Worm (Caenorhabditis elegans) whole organism, L1 larva: Measurements from ENCODE around the gene F11C7.6.
A peak's percentile ranks its signal among the peaks of the same experiment; 100 is the strongest.

ENCODE experiments used
- C16A3.4 ChIP-seq: fragments of 150-350 bp; optimal IDR thresholded peaks from 2 replicates; lab custom pipeline; 2014; ENCODE audit warnings: missing biosample characterization, missing genetic modification characterization
- F16B12.6 ChIP-seq: fragments of 150-350 bp; optimal IDR thresholded peaks from 2 replicates; lab custom pipeline; 2014; ENCODE audit warnings: missing biosample characterization, missing genetic modification characterization
- aha-1 ChIP-seq: fragments of 150-350 bp; optimal IDR thresholded peaks from 2 replicates; lab custom pipeline; 2014; ENCODE audit warnings: missing biosample characterization, missing genetic modification characterization
- aly-2 ChIP-seq: fragments of 150-350 bp; optimal IDR thresholded peaks from 2 replicates; lab custom pipeline; 2014; ENCODE audit warnings: missing biosample characterization, missing genetic modification characterization
- ceh-88 ChIP-seq: fragments of 200-800 bp; sonication (Bioruptor generic); IDR thresholded peaks from 2 replicates; pipeline ENCODE4 v1.3.6; 2022; ENCODE audit warnings: missing genetic modification characterization, missing compliant biosample characterization
- ceh-90 ChIP-seq: sonication (generic microtip); optimal IDR thresholded peaks from 2 replicates; lab custom pipeline; 2016; ENCODE audit warnings: missing genetic modification characterization, missing compliant biosample characterization
- dpl-1 ChIP-seq, 3 experiments: fragments of 150-350 bp in 2 of 3; sonication (generic microtip) in 1 of 3; optimal IDR thresholded peaks; 2 replicates each; lab custom pipeline; 2014 to 2017; ENCODE audit warnings: missing biosample characterization in 3 of 3, missing genetic modification characterization in 3 of 3, missing genetic modification reagents in 3 of 3
- dsc-1 ChIP-seq: sonication (generic microtip); optimal IDR thresholded peaks from 2 replicates; lab custom pipeline; 2016; ENCODE audit warnings: mild to moderate bottlenecking, missing genetic modification characterization, missing compliant biosample characterization
- efl-1 ChIP-seq, 4 experiments: fragments of 150-350 bp; optimal IDR thresholded peaks in 3 of 4; peaks in 1 of 4; 1 replicate in 1 of 4; 2 replicates in 3 of 4; lab custom pipeline; 2014; ENCODE audit warnings: missing biosample characterization in 2 of 4, missing genetic modification characterization in 2 of 4, missing genetic modification reagents in 2 of 4
- egl-27 ChIP-seq, 2 experiments: fragments of 150-350 bp in 1 of 2; sonication (generic microtip); optimal IDR thresholded peaks; 3 replicates each; lab custom pipeline; 2017 to 2018; ENCODE audit warnings: missing biosample characterization in 2 of 2, missing genetic modification characterization in 2 of 2, missing genetic modification reagents in 2 of 2
- elt-2 ChIP-seq: sonication (generic microtip); optimal IDR thresholded peaks from 2 replicates; lab custom pipeline; 2016; ENCODE audit warnings: missing genetic modification characterization, mild to moderate bottlenecking, inconsistent platforms, missing compliant biosample characterization, missing genetic modification reagents
- fkh-10 ChIP-seq: sonication (generic microtip); optimal IDR thresholded peaks from 2 replicates; lab custom pipeline; 2017; ENCODE audit warnings: missing biosample characterization, missing genetic modification reagents, missing genetic modification characterization
- fkh-8 ChIP-seq: sonication (generic microtip); optimal IDR thresholded peaks from 2 replicates; lab custom pipeline; 2016; ENCODE audit warnings: mild to moderate bottlenecking, missing genetic modification characterization, missing compliant biosample characterization
- fos-1 ChIP-seq: fragments of 150-350 bp; optimal IDR thresholded peaks from 2 replicates; lab custom pipeline; 2014; ENCODE audit warnings: missing biosample characterization, missing genetic modification characterization
- grh-1 ChIP-seq: fragments of 200-800 bp; sonication (Bioruptor generic); IDR thresholded peaks from 2 replicates; pipeline ENCODE4 v1.3.6; 2022; ENCODE audit warnings: missing genetic modification reagents, missing genetic modification characterization, missing compliant biosample characterization
- irx-1 ChIP-seq: sonication (generic microtip); optimal IDR thresholded peaks from 2 replicates; lab custom pipeline; 2016; ENCODE audit warnings: missing genetic modification characterization, missing compliant biosample characterization
- jun-1 ChIP-seq: fragments of 150-350 bp; optimal IDR thresholded peaks from 2 replicates; lab custom pipeline; 2014; ENCODE audit warnings: missing biosample characterization, missing genetic modification reagents, missing genetic modification characterization
- lin-13 ChIP-seq: fragments of 150-350 bp; optimal IDR thresholded peaks from 2 replicates; lab custom pipeline; 2014; ENCODE audit warnings: missing biosample characterization, missing genetic modification reagents, missing genetic modification characterization
- lin-14 ChIP-seq: fragments of 200-800 bp; sonication (Bioruptor generic); optimal IDR thresholded peaks from 2 replicates; lab custom pipeline; 2018; ENCODE audit warnings: mild to moderate bottlenecking, missing genetic modification characterization, moderate library complexity, missing compliant biosample characterization
- lin-35 ChIP-seq, 2 experiments: fragments of 150-350 bp; optimal IDR thresholded peaks; 2 replicates each; lab custom pipeline; 2014; ENCODE audit warnings: missing biosample characterization in 2 of 2, missing genetic modification characterization in 2 of 2, missing genetic modification reagents in 2 of 2
- lin-39 ChIP-seq: fragments of 150-350 bp; optimal IDR thresholded peaks from 2 replicates; lab custom pipeline; 2014; ENCODE audit warnings: missing biosample characterization, missing genetic modification reagents, missing genetic modification characterization
- mab-9 ChIP-seq: fragments of 200-800 bp; sonication (Bioruptor generic); IDR thresholded peaks from 2 replicates; pipeline ENCODE4 v1.3.6; 2022; ENCODE audit warnings: missing genetic modification reagents, missing genetic modification characterization, missing compliant biosample characterization
- mdl-1 ChIP-seq, 2 experiments: fragments of 150-350 bp; optimal IDR thresholded peaks; 2 replicates each; lab custom pipeline; 2014 to 2017; ENCODE audit warnings: missing biosample characterization in 2 of 2, missing genetic modification characterization in 2 of 2, inconsistent platforms in 1 of 2
- mep-1 ChIP-seq: fragments of 150-350 bp; optimal IDR thresholded peaks from 2 replicates; lab custom pipeline; 2014; ENCODE audit warnings: missing biosample characterization, missing genetic modification characterization
- nhr-11 ChIP-seq: fragments of 150-350 bp; optimal IDR thresholded peaks from 2 replicates; lab custom pipeline; 2014; ENCODE audit warnings: missing biosample characterization, missing genetic modification characterization
- nhr-20 ChIP-seq: sonication (generic microtip); optimal IDR thresholded peaks from 2 replicates; lab custom pipeline; 2016; ENCODE audit warnings: mild to moderate bottlenecking, missing genetic modification characterization, missing compliant biosample characterization
- nhr-237 ChIP-seq: fragments of 150-350 bp; optimal IDR thresholded peaks from 2 replicates; lab custom pipeline; 2014; ENCODE audit warnings: missing biosample characterization, missing genetic modification characterization
- nhr-28 ChIP-seq: fragments of 150-350 bp; optimal IDR thresholded peaks from 2 replicates; lab custom pipeline; 2014; ENCODE audit warnings: missing biosample characterization, missing genetic modification characterization
- nhr-47 ChIP-seq: sonication (generic microtip); optimal IDR thresholded peaks from 2 replicates; lab custom pipeline; 2016; ENCODE audit warnings: mild to moderate bottlenecking, missing genetic modification characterization, moderate library complexity, missing compliant biosample characterization
- nhr-77 ChIP-seq: fragments of 150-350 bp; optimal IDR thresholded peaks from 2 replicates; lab custom pipeline; 2014; ENCODE audit warnings: missing biosample characterization, missing genetic modification characterization
- nhr-90 ChIP-seq: sonication (generic microtip); optimal IDR thresholded peaks from 2 replicates; lab custom pipeline; 2016; ENCODE audit warnings: mild to moderate bottlenecking, missing genetic modification characterization, missing compliant biosample characterization; ENCODE audit not compliant: poor library complexity
- pag-3 ChIP-seq: sonication (generic microtip); optimal IDR thresholded peaks from 2 replicates; lab custom pipeline; 2017; ENCODE audit warnings: missing genetic modification characterization, mild to moderate bottlenecking, missing compliant biosample characterization, antibody characterized with exemption, borderline replicate concordance; ENCODE audit not compliant: insufficient read depth
- pax-3 ChIP-seq: fragments of 200-800 bp; sonication (Bioruptor generic); optimal IDR thresholded peaks from 2 replicates; lab custom pipeline; 2018; ENCODE audit warnings: mild to moderate bottlenecking, missing genetic modification characterization, moderate library complexity, missing compliant biosample characterization
- rnt-1 ChIP-seq: sonication (generic microtip); optimal IDR thresholded peaks from 2 replicates; lab custom pipeline; 2016; ENCODE audit warnings: mild to moderate bottlenecking, missing genetic modification characterization, moderate library complexity, missing compliant biosample characterization
- skn-1 ChIP-seq: fragments of 150-350 bp; optimal IDR thresholded peaks from 2 replicates; lab custom pipeline; 2014; ENCODE audit warnings: missing biosample characterization, missing genetic modification characterization
- snpc-4 ChIP-seq: fragments of 150-350 bp; optimal IDR thresholded peaks from 2 replicates; lab custom pipeline; 2014; ENCODE audit warnings: missing biosample characterization, missing genetic modification characterization
- snu-23 ChIP-seq: sonication (generic microtip); optimal IDR thresholded peaks from 2 replicates; lab custom pipeline; 2016; ENCODE audit warnings: missing genetic modification characterization, missing compliant biosample characterization
- sptf-1 ChIP-seq: fragments of 150-350 bp; optimal IDR thresholded peaks from 2 replicates; lab custom pipeline; 2014; ENCODE audit warnings: missing biosample characterization, missing genetic modification characterization
- tbx-2 ChIP-seq: sonication (generic microtip); optimal IDR thresholded peaks from 2 replicates; lab custom pipeline; 2016; ENCODE audit warnings: missing genetic modification characterization, missing compliant biosample characterization
- unc-130 ChIP-seq: fragments of 150-350 bp; optimal IDR thresholded peaks from 2 replicates; lab custom pipeline; 2017; ENCODE audit warnings: missing biosample characterization, missing genetic modification characterization, inconsistent platforms
- unc-30 ChIP-seq: sonication (generic microtip); optimal IDR thresholded peaks from 2 replicates; lab custom pipeline; 2017; ENCODE audit warnings: missing biosample characterization, missing genetic modification characterization
- vab-15 ChIP-seq: sonication (generic microtip); optimal IDR thresholded peaks from 2 replicates; lab custom pipeline; 2017; ENCODE audit warnings: missing genotype, mild to moderate bottlenecking, missing genetic modification characterization, missing compliant biosample characterization
- xbp-1 ChIP-seq: sonication (generic microtip); optimal IDR thresholded peaks from 2 replicates; lab custom pipeline; 2016; ENCODE audit warnings: missing genetic modification characterization, missing compliant biosample characterization
- zip-4 ChIP-seq: fragments of 200-800 bp; sonication (Bioruptor generic); optimal IDR thresholded peaks from 2 replicates; lab custom pipeline; 2018; ENCODE audit warnings: mild to moderate bottlenecking, missing genetic modification characterization, moderate library complexity, missing compliant biosample characterization
- ztf-11 ChIP-seq, 2 experiments: sonication (generic microtip); optimal IDR thresholded peaks; 2 replicates each; lab custom pipeline; 2016 to 2017; ENCODE audit warnings: missing genetic modification characterization in 2 of 2, missing biosample characterization in 1 of 2, missing compliant biosample characterization in 1 of 2
- ztf-4 ChIP-seq: fragments of 150-350 bp; optimal IDR thresholded peaks from 2 replicates; lab custom pipeline; 2014; ENCODE audit warnings: missing biosample characterization, missing genetic modification characterization

F11C7.6 gene

ce11 chrX:17434234-17434633, 32.9 kb downstream of the F11C7.6 start, which contains the start of gene fubl-3 (continued):
- TF ChIP-seq unc-130 (peak; percentile 51), xbp-1 (peak; percentile 37), zip-4 (no peak), nhr-47 (tag; lab: Kevin White, UChicago) (peak; percentile 43), nhr-90 (tag; lab: Kevin White, UChicago) (peak; percentile 27), aly-2 (no peak), lin-14 (peak; percentile 84), irx-1 (no peak), ceh-90 (tag; lab: Kevin White, UChicago) (no peak), nhr-28 (no peak), pax-3 (tag; lab: Kevin White, UChicago) (no peak), fkh-8 (no peak), vab-15 (tag; lab: Kevin White, UChicago) (no peak), ztf-11 (tag; optimal IDR thresholded peaks at IDR 0.05; lab: Kevin White, UChicago) (no peak), nhr-77 (no peak)

DNA sequence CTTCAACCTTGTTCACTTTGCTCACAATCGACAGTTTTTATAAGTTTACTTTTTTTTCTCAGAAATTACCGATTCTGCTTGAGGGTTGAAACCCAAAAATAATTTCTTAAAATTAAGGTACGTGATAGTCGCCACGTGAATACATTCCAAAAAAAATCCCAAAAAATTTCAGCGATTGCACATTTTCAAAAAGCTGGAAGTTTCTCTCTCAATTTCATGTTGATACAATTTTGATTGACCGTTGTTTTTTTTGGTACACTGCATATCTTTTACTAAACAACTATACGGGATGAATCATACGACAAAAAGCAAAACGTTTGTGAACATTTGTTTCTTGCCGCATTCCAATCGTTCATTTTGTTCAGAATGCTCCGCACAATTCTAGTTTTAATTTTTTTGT, 37.0 kb downstream of the F11C7.6 start, which contains the start of gene C36E6.8:
Gene C36E6.8 (plus strand): TSS at position 301 of the 400 bp plus-strand sequence.
- TF ChIP-seq irx-1 (no peak), dsc-1 (tag; lab: Kevin White, UChicago) (no peak), mab-9 (GFP tag; lab: Robert Waterston, UW) (no peak), egl-27 (tag; optimal IDR thresholded peaks at IDR 0.05; lab: Kevin White, UChicago) (no peak), lin-13 (GFP tag; lab: Kevin White, UChicago) (no peak), dpl-1 (GFP tag; optimal IDR thresholded peaks at IDR 0.05; lab: Kevin White, UChicago) (no peak)

DNA sequence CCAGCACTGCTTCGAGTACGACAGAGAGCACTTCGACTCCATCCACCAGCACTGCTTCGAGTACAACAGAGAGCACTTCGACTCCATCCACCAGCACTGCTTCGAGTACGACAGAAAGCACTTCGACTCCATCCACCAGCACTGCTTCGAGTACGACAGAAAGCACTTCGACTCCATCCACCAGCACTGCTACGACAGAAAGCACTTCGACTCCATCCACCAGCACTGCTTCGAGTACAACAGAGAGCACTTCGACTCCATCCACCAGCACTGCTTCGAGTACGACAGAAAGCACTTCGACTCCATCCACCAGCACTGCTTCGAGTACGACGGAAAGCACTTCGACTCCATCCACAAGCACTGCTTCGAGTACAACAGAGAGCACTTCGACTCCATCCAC, 41.2 kb downstream of the F11C7.6 start:
- TF ChIP-seq grh-1 (peak; percentile 45; the same call in 1 of the 2 replicates), mab-9 (GFP tag; lab: Robert Waterston, UW) (0 out of 2 replicates have a peak, but pooled peaks have one; percentile 34)

DNA sequence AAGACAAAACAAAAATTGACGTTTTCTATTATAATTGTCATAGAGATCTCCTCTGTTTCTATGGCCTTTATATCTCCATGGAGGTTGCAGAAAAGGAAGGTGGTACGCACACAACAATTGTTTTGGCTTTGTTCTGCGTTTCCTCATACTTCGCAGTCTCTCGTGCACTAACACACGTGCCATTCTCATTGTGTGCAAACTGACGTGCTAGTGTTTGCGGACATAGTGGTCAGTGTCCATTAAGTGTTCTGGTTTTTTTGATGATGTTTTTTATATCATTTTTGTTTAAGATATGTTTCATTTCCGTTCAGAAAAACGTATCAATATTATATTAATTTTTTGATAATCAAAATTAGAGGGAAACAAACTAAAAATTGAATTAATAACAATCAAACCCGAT, 50.0 kb downstream of the F11C7.6 start, which contains the start of gene C36E6.2:
Gene C36E6.2 (plus strand): TSS at position 261 of the 400 bp plus-strand sequence.
- TF ChIP-seq skn-1 (tag; lab: Kevin White, UChicago) (peak; percentile 72), snpc-4 (peak; percentile 40), lin-39 (tag; lab: Kevin White, UChicago) (peak; percentile 29), fkh-8 (peak; percentile 78), grh-1 (no peak), tbx-2 (peak; percentile 77), snu-23 (peak; percentile 89), efl-1 (optimal IDR thresholded peaks at IDR 0.05; lab: Kevin White, UChicago) (peak; percentile 61 to 70), efl-1 (GFP tag; optimal IDR thresholded peaks at IDR 0.05 in 1 of 2; lab: Kevin White, UChicago) (peak; percentile 52 to 92), F16B12.6 (peak; percentile 98), ztf-4 (peak; percentile 75), rnt-1 (tag; lab: Kevin White, UChicago) (peak; percentile 85), elt-2 (tag; lab: Kevin White, UChicago) (no peak), irx-1 (peak; percentile 70), fkh-10 (GFP tag; lab: Kevin White, UChicago) (peak; percentile 30), fos-1 (peak; percentile 46), unc-30 (tag; lab: Kevin White, UChicago) (no peak), pag-3 (tag; lab: Kevin White, UChicago) (peak; percentile 96), mdl-1 (tag; optimal IDR thresholded peaks at IDR 0.05; lab: Kevin White, UChicago) (peak; percentile 93 to 100), ceh-90 (tag; lab: Kevin White, UChicago) (no peak), nhr-237 (tag; lab: Kevin White, UChicago) (peak; percentile 32), sptf-1 (tag; lab: Kevin White, UChicago) (no peak), C16A3.4 (peak; percentile 73), ceh-88 (no peak), dpl-1 (GFP tag; optimal IDR thresholded peaks at IDR 0.05; lab: Kevin White, UChicago) (peak in 2 of 3 experiments; percentile 59 to 64), nhr-90 (tag; lab: Kevin White, UChicago) (peak; percentile 70), lin-35 (GFP tag; optimal IDR thresholded peaks at IDR 0.05; lab: Kevin White, UChicago) (peak; percentile 55 to 84), jun-1 (peak; percentile 20), dsc-1 (tag; lab: Kevin White, UChicago) (peak; percentile 77), mep-1 (tag; lab: Kevin White, UChicago) (peak; percentile 97), nhr-11 (tag; lab: Kevin White, UChicago) (peak; percentile 32), nhr-20 (tag; lab: Kevin White, UChicago) (peak; percentile 85), aha-1 (tag; lab: Kevin White, UChicago) (no peak)
